Worm (Caenorhabditis elegans) whole organism, young adult: ENCODE results near the gene crls-1.

Experiments
- B0336.3 ChIP-seq: fragments of 200-800 bp; sonication (Bioruptor generic); IDR thresholded peaks from 2 replicates; pipeline ENCODE4 v1.3.6; 2022; ENCODE audit warnings: missing genetic modification characterization, missing compliant biosample characterization
- C06A6.2 ChIP-seq: fragments of 200-800 bp; sonication (Bioruptor generic); conservative IDR thresholded peaks from 2 replicates; pipeline ENCODE4 v1.3.6; 2022; ENCODE audit warnings: missing genetic modification characterization, missing compliant biosample characterization
- D2030.7 ChIP-seq: fragments of 200-800 bp; sonication (Bioruptor generic); IDR thresholded peaks from 2 replicates; pipeline ENCODE4 v1.3.6; 2022; ENCODE audit warnings: missing genetic modification reagents, missing genetic modification characterization, missing compliant biosample characterization
- F33H1.4 ChIP-seq: fragments of 200-800 bp; sonication (Bioruptor generic); IDR thresholded peaks from 2 replicates; pipeline ENCODE4 v1.3.6; 2022; ENCODE audit warnings: missing genetic modification reagents, missing genetic modification characterization, missing compliant biosample characterization
- K12H6.12 ChIP-seq: fragments of 200-800 bp; sonication (Bioruptor generic); optimal IDR thresholded peaks from 2 replicates; lab custom pipeline; 2018; ENCODE audit warnings: mild to moderate bottlenecking, missing genetic modification characterization, missing compliant biosample characterization
- Y53G8AR.9 ChIP-seq: fragments of 200-800 bp; sonication (Bioruptor generic); conservative IDR thresholded peaks from 2 replicates; pipeline ENCODE4 v1.3.6; 2022; ENCODE audit warnings: missing genetic modification reagents, missing genetic modification characterization, missing compliant biosample characterization
- Y95B8A.8 ChIP-seq: fragments of 200-800 bp; sonication (Bioruptor generic); IDR thresholded peaks from 2 replicates; pipeline ENCODE4 v1.3.6; 2022; ENCODE audit warnings: missing genetic modification reagents, missing genetic modification characterization, missing compliant biosample characterization
- ama-1 ChIP-seq, 3 experiments: fragments of 150-350 bp in 1 of 3; sonication (generic microtip) in 2 of 3; optimal IDR thresholded peaks; 2 replicates each; lab custom pipeline; 2014 to 2018; ENCODE audit warnings: missing biosample characterization in 2 of 3, missing genetic modification characterization in 2 of 3, missing genetic modification reagents in 2 of 3
- aptf-3 ChIP-seq: fragments of 200-800 bp; sonication (Bioruptor generic); IDR thresholded peaks from 2 replicates; pipeline ENCODE4 v1.3.6; 2022; ENCODE audit warnings: missing genetic modification characterization, missing compliant biosample characterization
- attf-3 ChIP-seq: fragments of 200-800 bp; sonication (Bioruptor generic); conservative IDR thresholded peaks from 2 replicates; pipeline ENCODE4 v1.3.6; 2022; ENCODE audit warnings: missing genetic modification reagents, missing genetic modification characterization, missing compliant biosample characterization
- attf-5 ChIP-seq: fragments of 200-800 bp; sonication (Bioruptor generic); optimal IDR thresholded peaks from 2 replicates; lab custom pipeline; 2018; ENCODE audit warnings: mild to moderate bottlenecking, missing genetic modification characterization, missing compliant biosample characterization
- attf-6 ChIP-seq: fragments of 200-800 bp; sonication (Bioruptor generic); IDR thresholded peaks from 2 replicates; pipeline ENCODE4 v1.3.6; 2022; ENCODE audit warnings: missing genetic modification reagents, missing genetic modification characterization, missing compliant biosample characterization
- bed-2 ChIP-seq: fragments of 200-800 bp; sonication (Bioruptor generic); IDR thresholded peaks from 2 replicates; pipeline ENCODE4 v1.3.6; 2022; ENCODE audit warnings: missing genetic modification reagents, missing genetic modification characterization, missing compliant biosample characterization
- ccch-3 ChIP-seq: fragments of 200-800 bp; sonication (Bioruptor generic); optimal IDR thresholded peaks from 2 replicates; lab custom pipeline; 2018; ENCODE audit warnings: mild to moderate bottlenecking, missing genetic modification characterization, missing compliant biosample characterization
- cebp-1 ChIP-seq, 2 experiments: fragments of 200-800 bp in 1 of 2; sonication (Bioruptor generic) in 1 of 2; sonication (generic microtip) in 1 of 2; IDR thresholded peaks in 1 of 2; optimal IDR thresholded peaks in 1 of 2; 2 replicates each; pipeline versions ENCODE4 v1.3.6 to Lab custom; 2017 to 2022; ENCODE audit warnings: missing compliant biosample characterization in 2 of 2, missing genetic modification characterization in 2 of 2, mild to moderate bottlenecking in 1 of 2, missing genetic modification reagents in 1 of 2, moderate library complexity in 1 of 2
- ceh-27 ChIP-seq: fragments of 200-800 bp; sonication (Bioruptor generic); optimal IDR thresholded peaks from 2 replicates; lab custom pipeline; 2018; ENCODE audit warnings: mild to moderate bottlenecking, missing genetic modification characterization, moderate library complexity, missing compliant biosample characterization
- chd-7 ChIP-seq: sonication (generic microtip); optimal IDR thresholded peaks from 2 replicates; lab custom pipeline; 2016; ENCODE audit warnings: mild to moderate bottlenecking, missing genetic modification characterization, moderate library complexity, missing compliant biosample characterization
- dox-1 ChIP-seq: fragments of 200-800 bp; sonication (Bioruptor generic); IDR thresholded peaks from 2 replicates; pipeline ENCODE4 v1.3.6; 2022; ENCODE audit warnings: missing genetic modification reagents, missing genetic modification characterization, missing compliant biosample characterization
- egl-44 ChIP-seq: fragments of 200-800 bp; sonication (Bioruptor generic); IDR thresholded peaks from 2 replicates; pipeline ENCODE4 v1.3.6; 2022; ENCODE audit warnings: missing genetic modification reagents, missing genetic modification characterization, missing compliant biosample characterization
- egrh-3 ChIP-seq: fragments of 200-800 bp; sonication (Bioruptor generic); IDR thresholded peaks from 2 replicates; pipeline ENCODE4 v1.3.6; 2022; ENCODE audit warnings: missing genetic modification reagents, missing genetic modification characterization, missing compliant biosample characterization
- ekl-4 ChIP-seq: fragments of 200-800 bp; sonication (Bioruptor generic); IDR thresholded peaks from 2 replicates; pipeline ENCODE4 v1.3.6; 2022; ENCODE audit warnings: missing genetic modification reagents, missing genetic modification characterization, missing compliant biosample characterization
- hlh-26 ChIP-seq: fragments of 200-800 bp; sonication (Bioruptor generic); conservative IDR thresholded peaks from 2 replicates; pipeline ENCODE4 v1.3.6; 2022; ENCODE audit warnings: missing genetic modification reagents, missing genetic modification characterization, missing compliant biosample characterization
- hmg-1.2 ChIP-seq: fragments of 200-800 bp; sonication (Bioruptor generic); IDR thresholded peaks from 2 replicates; pipeline ENCODE4 v1.3.6; 2022; ENCODE audit warnings: missing genetic modification reagents, missing genetic modification characterization, missing compliant biosample characterization
- lin-26 ChIP-seq: fragments of 200-800 bp; sonication (Bioruptor generic); IDR thresholded peaks from 2 replicates; pipeline ENCODE4 v1.3.6; 2022; ENCODE audit warnings: missing genetic modification reagents, missing genetic modification characterization, missing compliant biosample characterization
- lin-35 ChIP-seq, 3 experiments: fragments of 150-350 bp in 2 of 3; sonication (generic microtip) in 1 of 3; optimal IDR thresholded peaks; 2 replicates each; lab custom pipeline; 2014 to 2018; ENCODE audit warnings: missing biosample characterization in 3 of 3, missing genetic modification characterization in 3 of 3, missing genetic modification reagents in 3 of 3
- lin-40 ChIP-seq: sonication (generic microtip); optimal IDR thresholded peaks from 2 replicates; lab custom pipeline; 2016; ENCODE audit warnings: missing genetic modification characterization, mild to moderate bottlenecking, missing compliant biosample characterization, missing genotype, missing genetic modification reagents
- lin-54 ChIP-seq: fragments of 200-800 bp; sonication (Bioruptor generic); optimal IDR thresholded peaks from 2 replicates; lab custom pipeline; 2018; ENCODE audit warnings: mild to moderate bottlenecking, missing genetic modification characterization, missing compliant biosample characterization
- mcd-1 ChIP-seq: fragments of 200-800 bp; sonication (Bioruptor generic); IDR thresholded peaks from 2 replicates; pipeline ENCODE4 v1.3.6; 2022; ENCODE audit warnings: missing genetic modification reagents, missing genetic modification characterization, missing compliant biosample characterization
- mes-4 ChIP-seq: sonication (generic microtip); optimal IDR thresholded peaks from 2 replicates; lab custom pipeline; 2016; ENCODE audit warnings: missing genotype, missing genetic modification characterization, missing compliant biosample characterization
- nfyb-1 ChIP-seq: fragments of 200-800 bp; sonication (Bioruptor generic); IDR thresholded peaks from 2 replicates; pipeline ENCODE4 v1.3.6; 2022; ENCODE audit warnings: missing genetic modification reagents, missing genetic modification characterization, missing compliant biosample characterization
- nhr-179 ChIP-seq: sonication (generic microtip); optimal IDR thresholded peaks from 2 replicates; lab custom pipeline; 2016; ENCODE audit warnings: mild to moderate bottlenecking, missing genetic modification characterization, missing compliant biosample characterization
- nhr-27 ChIP-seq: fragments of 200-800 bp; sonication (Bioruptor generic); optimal IDR thresholded peaks from 2 replicates; lab custom pipeline; 2018; ENCODE audit warnings: mild to moderate bottlenecking, missing genetic modification characterization, moderate library complexity, missing compliant biosample characterization
- nhr-80 ChIP-seq: sonication (generic microtip); optimal IDR thresholded peaks from 2 replicates; lab custom pipeline; 2016; ENCODE audit warnings: missing genetic modification characterization, missing compliant biosample characterization
- nhr-90 ChIP-seq: sonication (generic microtip); optimal IDR thresholded peaks from 2 replicates; lab custom pipeline; 2016; ENCODE audit warnings: missing genotype, mild to moderate bottlenecking, missing genetic modification characterization, missing compliant biosample characterization
- pbrm-1 ChIP-seq: fragments of 200-800 bp; sonication (Bioruptor generic); IDR thresholded peaks from 2 replicates; pipeline ENCODE4 v1.3.6; 2022; ENCODE audit warnings: missing genetic modification reagents, missing genetic modification characterization, missing compliant biosample characterization
- snpc-1.3 ChIP-seq: sonication (generic microtip); optimal IDR thresholded peaks from 2 replicates; lab custom pipeline; 2017; ENCODE audit warnings: missing genetic modification characterization, mild to moderate bottlenecking, missing compliant biosample characterization, antibody characterized with exemption, moderate library complexity, missing genotype, missing genetic modification reagents; ENCODE audit not compliant: insufficient read depth
- snpc-4 ChIP-seq, 5 experiments: fragments of 150-350 bp in 1 of 5; sonication (generic microtip) in 4 of 5; optimal IDR thresholded peaks; 2 replicates each; lab custom pipeline; 2014 to 2018; ENCODE audit warnings: missing genetic modification characterization in 5 of 5, missing biosample characterization in 3 of 5, antibody characterized with exemption in 2 of 5, mild to moderate bottlenecking in 2 of 5, missing compliant biosample characterization in 2 of 5, missing genotype in 2 of 5, moderate library complexity in 2 of 5, missing genetic modification reagents in 1 of 5
- zfh-2 ChIP-seq: fragments of 200-800 bp; sonication (Bioruptor generic); conservative IDR thresholded peaks from 2 replicates; pipeline ENCODE4 v1.3.6; 2022; ENCODE audit warnings: missing genetic modification reagents, missing genetic modification characterization, missing compliant biosample characterization
- zim-3 ChIP-seq: sonication (generic microtip); optimal IDR thresholded peaks from 2 replicates; lab custom pipeline; 2017; ENCODE audit warnings: mild to moderate bottlenecking, missing genetic modification characterization, moderate library complexity, missing compliant biosample characterization
- ztf-18 ChIP-seq: sonication (generic microtip); optimal IDR thresholded peaks from 2 replicates; lab custom pipeline; 2016; ENCODE audit warnings: missing genotype, mild to moderate bottlenecking, missing genetic modification characterization, missing compliant biosample characterization
- ztf-26 ChIP-seq: sonication (generic microtip); optimal IDR thresholded peaks from 2 replicates; lab custom pipeline; 2017; ENCODE audit warnings: missing genetic modification characterization, missing compliant biosample characterization
- ztf-28 ChIP-seq: fragments of 200-800 bp; sonication (Bioruptor generic); IDR thresholded peaks from 2 replicates; pipeline ENCODE4 v1.3.6; 2022; ENCODE audit warnings: missing genetic modification reagents, missing genetic modification characterization, missing compliant biosample characterization

The crls-1 gene

DNA sequence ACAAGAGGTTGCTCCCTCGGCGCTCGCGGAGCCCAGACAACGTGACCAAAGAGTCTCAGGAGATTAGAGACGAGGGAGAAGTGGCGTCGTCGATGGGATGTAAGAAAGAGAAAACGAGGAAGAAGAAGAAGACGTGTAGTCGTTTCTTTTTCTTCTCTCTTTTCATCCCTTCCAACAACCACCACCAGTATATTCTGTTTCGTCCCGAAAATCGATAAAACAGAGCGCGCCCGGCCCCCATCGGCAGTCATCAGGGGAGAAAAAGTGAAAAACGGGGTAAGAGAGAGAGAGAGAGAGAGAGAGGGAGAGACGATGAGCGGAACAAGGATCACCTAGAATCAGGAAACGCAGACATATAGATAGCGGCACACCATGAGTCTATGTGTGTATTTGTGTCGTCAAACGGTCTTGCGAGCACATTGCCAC lies 21.8 kb downstream of the crls-1 start:
- TF ChIP-seq egl-44 (GFP tag; lab: Robert Waterston, UW) (no peak), K12H6.12 (tag; lab: Kevin White, UChicago) (peak; percentile 77), lin-26 (GFP tag; lab: Robert Waterston, UW) (peak; percentile 74; the same call in 1 of the 2 replicates), mcd-1 (GFP tag; lab: Robert Waterston, UW) (peak; percentile 71), dox-1 (GFP tag; lab: Robert Waterston, UW) (peak; percentile 59; the same call in 1 of the 2 replicates), snpc-1.3 (tag; lab: Kevin White, UChicago) (no peak), chd-7 (peak; percentile 45), lin-40 (tag; lab: Kevin White, UChicago) (peak; percentile 76), ama-1 (optimal IDR thresholded peaks at IDR 0.05; lab: Kevin White, UChicago) (no peak), ama-1 (GFP tag; optimal IDR thresholded peaks at IDR 0.05; lab: Kevin White, UChicago) (no peak), ztf-28 (GFP tag; lab: Robert Waterston, UW) (no peak), egrh-3 (GFP tag; lab: Robert Waterston, UW) (no peak), pbrm-1 (GFP tag; lab: Robert Waterston, UW) (peak; percentile 41; the same call in 1 of the 2 replicates), nhr-80 (peak; percentile 75), mes-4 (tag; lab: Kevin White, UChicago) (no peak), ztf-18 (tag; lab: Kevin White, UChicago) (no peak), snpc-4 (GFP tag; optimal IDR thresholded peaks at IDR 0.05; lab: Kevin White, UChicago) (peak; percentile 41), snpc-4 (tag; optimal IDR thresholded peaks at IDR 0.05; lab: Kevin White, UChicago) (peak in 2 of 4 experiments; percentile 34 to 43), attf-3 (GFP tag; lab: Robert Waterston, UW) (0 out of 2 replicates have a peak, but pooled peaks have one; percentile 26), Y95B8A.8 (GFP tag; lab: Robert Waterston, UW) (no peak), ceh-27 (GFP tag; lab: Kevin White, UChicago) (peak; percentile 80), nhr-179 (no peak), ztf-26 (tag; lab: Kevin White, UChicago) (peak; percentile 56), cebp-1 (GFP tag; IDR thresholded peaks at IDR 0.05; lab: Robert Waterston, UW) (no peak), cebp-1 (tag; optimal IDR thresholded peaks at IDR 0.05; lab: Kevin White, UChicago) (peak; percentile 76), attf-6 (no peak), D2030.7 (GFP tag; lab: Robert Waterston, UW) (no peak), nhr-27 (tag; lab: Kevin White, UChicago) (no peak), ccch-3 (GFP tag; lab: Kevin White, UChicago) (no peak), hlh-26 (GFP tag; lab: Robert Waterston, UW) (no peak), hmg-1.2 (GFP tag; lab: Robert Waterston, UW) (peak; percentile 88), lin-35 (GFP tag; optimal IDR thresholded peaks at IDR 0.05; lab: Kevin White, UChicago) (peak in 1 of 3 experiments; percentile 41), B0336.3 (peak; percentile 38; the same call in 1 of the 2 replicates), attf-5 (GFP tag; lab: Kevin White, UChicago) (peak; percentile 83), nfyb-1 (0 out of 2 replicates have a peak, but pooled peaks have one; percentile 53), zim-3 (tag; lab: Kevin White, UChicago) (no peak), C06A6.2 (GFP tag; lab: Robert Waterston, UW) (no peak), lin-54 (GFP tag; lab: Kevin White, UChicago) (peak; percentile 18), aptf-3 (no peak), Y53G8AR.9 (GFP tag; lab: Robert Waterston, UW) (0 out of 2 replicates have a peak, but pooled peaks have one; percentile 30), zfh-2 (GFP tag; lab: Robert Waterston, UW) (peak; percentile 93), F33H1.4 (no peak), nhr-90 (tag; lab: Kevin White, UChicago) (peak; percentile 9), bed-2 (no peak), ekl-4 (GFP tag; lab: Robert Waterston, UW) (peak; percentile 57; the same call in 1 of the 2 replicates)
- TF ChIP-seq, all 124 proteins: peak for 23
